Worm (Caenorhabditis elegans) whole organism, early embryonic: ENCODE measurements around the gene ugt-64.

Experiments
- B0310.2 ChIP-seq: sonication (generic microtip); optimal IDR thresholded peaks from 2 replicates; lab custom pipeline; 2016; ENCODE audit warnings: mild to moderate bottlenecking, missing genetic modification characterization, missing compliant biosample characterization
- F13C5.2 ChIP-seq: sonication (generic microtip); optimal IDR thresholded peaks from 2 replicates; lab custom pipeline; 2017; ENCODE audit warnings: mild to moderate bottlenecking, missing genetic modification characterization, inconsistent platforms, missing compliant biosample characterization
- aly-1 ChIP-seq: sonication (generic microtip); optimal IDR thresholded peaks from 2 replicates; lab custom pipeline; 2016; ENCODE audit warnings: missing genetic modification characterization, missing compliant biosample characterization
- ama-1 ChIP-seq: fragments of 150-350 bp; optimal IDR thresholded peaks from 2 replicates; lab custom pipeline; 2014
- ceh-13 ChIP-seq: fragments of 200-800 bp; sonication (Bioruptor generic); optimal IDR thresholded peaks from 2 replicates; lab custom pipeline; 2018; ENCODE audit warnings: mild to moderate bottlenecking, missing genetic modification characterization, missing compliant biosample characterization
- ceh-36 ChIP-seq: sonication (generic microtip); optimal IDR thresholded peaks from 2 replicates; lab custom pipeline; 2016; ENCODE audit warnings: missing genetic modification characterization, inconsistent platforms, missing compliant biosample characterization
- ets-7 ChIP-seq: sonication (generic microtip); optimal IDR thresholded peaks from 2 replicates; lab custom pipeline; 2016; ENCODE audit warnings: missing genotype, missing genetic modification characterization, missing compliant biosample characterization
- flt-1 ChIP-seq: fragments of 200-800 bp; sonication (Bioruptor generic); IDR thresholded peaks from 2 replicates; pipeline ENCODE4 v1.3.6; 2022; ENCODE audit warnings: missing genetic modification characterization, missing compliant biosample characterization
- hmbx-1 ChIP-seq: sonication (generic microtip); optimal IDR thresholded peaks from 2 replicates; lab custom pipeline; 2016; ENCODE audit warnings: mild to moderate bottlenecking, missing genetic modification characterization, missing compliant biosample characterization
- hmg-4 ChIP-seq: fragments of 200-800 bp; sonication (Bioruptor generic); optimal IDR thresholded peaks from 2 replicates; lab custom pipeline; 2018; ENCODE audit warnings: mild to moderate bottlenecking, missing genetic modification characterization, missing compliant biosample characterization
- hnd-1 ChIP-seq: sonication (generic microtip); optimal IDR thresholded peaks from 2 replicates; lab custom pipeline; 2016; ENCODE audit warnings: missing genetic modification characterization, missing compliant biosample characterization
- pes-1 ChIP-seq: fragments of 200-800 bp; sonication (Bioruptor generic); IDR thresholded peaks from 2 replicates; pipeline ENCODE4 v1.3.6; 2022; ENCODE audit warnings: missing genetic modification reagents, missing genetic modification characterization, missing compliant biosample characterization
- scrt-1 ChIP-seq: fragments of 200-800 bp; sonication (Bioruptor generic); IDR thresholded peaks from 2 replicates; pipeline ENCODE4 v1.3.6; 2022; ENCODE audit warnings: missing genetic modification characterization, missing compliant biosample characterization
- sea-1 ChIP-seq: fragments of 200-800 bp; sonication (Bioruptor generic); conservative IDR thresholded peaks from 2 replicates; pipeline ENCODE4 v1.3.6; 2022; ENCODE audit warnings: missing genetic modification characterization, missing compliant biosample characterization
- tbx-11 ChIP-seq: fragments of 200-800 bp; sonication (Bioruptor generic); IDR thresholded peaks from 2 replicates; pipeline ENCODE4 v1.3.6; 2022; ENCODE audit warnings: missing genetic modification characterization, missing compliant biosample characterization
- tbx-37 ChIP-seq: fragments of 200-800 bp; sonication (Bioruptor generic); conservative IDR thresholded peaks from 2 replicates; pipeline ENCODE4 v1.3.6; 2022; ENCODE audit warnings: missing genetic modification reagents, missing genetic modification characterization, missing compliant biosample characterization
- tra-4 ChIP-seq: sonication (generic microtip); optimal IDR thresholded peaks from 2 replicates; lab custom pipeline; 2017; ENCODE audit warnings: missing genetic modification characterization, missing compliant biosample characterization

The ugt-64 gene

ce11 chrV:3517889-3518288 is 11.7 kb upstream of the ugt-64 start, which contains the start of gene str-227:
TSS of gene str-227 (plus strand) at chrV:3518189.
- TF ChIP-seq flt-1, result no peak
- TF ChIP-seq pes-1 (GFP tag; lab: Robert Waterston, UW), result no peak
- no peak for TF ChIP-seq tra-4 (tag; lab: Kevin White, UChicago)
- TF ChIP-seq hmg-4 (GFP tag; lab: Kevin White, UChicago), result no peak
- no peak for TF ChIP-seq F13C5.2 (tag; lab: Kevin White, UChicago)
- TF ChIP-seq ceh-13 (GFP tag; lab: Kevin White, UChicago), result no peak
- TF ChIP-seq B0310.2 (tag; lab: Kevin White, UChicago), result no peak
- TF ChIP-seq tbx-11 (GFP tag; lab: Robert Waterston, UW), result no peak
- TF ChIP-seq sea-1 (GFP tag; lab: Robert Waterston, UW), result no peak
- TF ChIP-seq hmbx-1 (tag; lab: Kevin White, UChicago), result no peak
- no peak for TF ChIP-seq aly-1 (tag; lab: Kevin White, UChicago)
- TF ChIP-seq ama-1 (lab: Kevin White, UChicago), result no peak
- TF ChIP-seq scrt-1 (GFP tag; lab: Robert Waterston, UW), result no peak
- no peak for TF ChIP-seq tbx-37
- no peak for TF ChIP-seq hnd-1 (tag; lab: Kevin White, UChicago)
- no peak for TF ChIP-seq ceh-36 (tag; lab: Kevin White, UChicago)
- TF ChIP-seq ets-7, result no peak

- TF ChIP-seq ceh-36 (tag; lab: Kevin White, UChicago) (no peak), B0310.2 (tag; lab: Kevin White, UChicago) (no peak), pes-1 (GFP tag; lab: Robert Waterston, UW) (no peak), tra-4 (tag; lab: Kevin White, UChicago) (no peak), sea-1 (GFP tag; lab: Robert Waterston, UW) (no peak)
These were observed 6.2 kb upstream of the ugt-64 start, which contains the start of gene str-226 for ce11 chrV:3512381-3512780. TSS of gene str-226 (plus strand) at chrV:3512681.

ce11 chrV:3509878-3510277 is 3.7 kb upstream of the ugt-64 start, which contains the start of gene str-228:
TSS of gene str-228 (plus strand) at chrV:3510178.
- no peak for TF ChIP-seq flt-1
- no peak for TF ChIP-seq tra-4 (tag; lab: Kevin White, UChicago)
- no peak for TF ChIP-seq ets-7
- no peak for TF ChIP-seq sea-1 (GFP tag; lab: Robert Waterston, UW)
- no peak for TF ChIP-seq B0310.2 (tag; lab: Kevin White, UChicago)
- TF ChIP-seq hmg-4 (GFP tag; lab: Kevin White, UChicago), result no peak
- TF ChIP-seq pes-1 (GFP tag; lab: Robert Waterston, UW), result no peak

- TF ChIP-seq scrt-1 (GFP tag; lab: Robert Waterston, UW) (no peak), ama-1 (lab: Kevin White, UChicago) (no peak), tbx-37 (no peak), hmbx-1 (tag; lab: Kevin White, UChicago) (no peak), pes-1 (GFP tag; lab: Robert Waterston, UW) (no peak), ets-7 (no peak), aly-1 (tag; lab: Kevin White, UChicago) (no peak)
These were observed 1.5 kb upstream of the ugt-64 start, which contains the start of gene str-225 for ce11 chrV:3507691-3508090. TSS of gene str-225 (plus strand) at chrV:3507822.

- no peak for TF ChIP-seq scrt-1 (GFP tag; lab: Robert Waterston, UW)
- no peak for TF ChIP-seq hnd-1 (tag; lab: Kevin White, UChicago)
- no peak for TF ChIP-seq tra-4 (tag; lab: Kevin White, UChicago)
- no peak for TF ChIP-seq tbx-11 (GFP tag; lab: Robert Waterston, UW)
- TF ChIP-seq tbx-37, result no peak
- TF ChIP-seq flt-1, result no peak
- TF ChIP-seq ceh-36 (tag; lab: Kevin White, UChicago), result no peak
- TF ChIP-seq ets-7, result no peak
These were observed 407 bp downstream of the ugt-64 start for ce11 chrV:3505745-3506144.

- no peak for TF ChIP-seq ets-7
- TF ChIP-seq tra-4 (tag; lab: Kevin White, UChicago), result no peak
- TF ChIP-seq ama-1 (lab: Kevin White, UChicago), result no peak
- TF ChIP-seq hmg-4 (GFP tag; lab: Kevin White, UChicago), result no peak
- no peak for TF ChIP-seq hmbx-1 (tag; lab: Kevin White, UChicago)
- TF ChIP-seq B0310.2 (tag; lab: Kevin White, UChicago), result no peak
- no peak for TF ChIP-seq hnd-1 (tag; lab: Kevin White, UChicago)
These were observed 4.1 kb downstream of the ugt-64 start, which contains the start of the genes C07G3.8 and C07G3.10 for ce11 chrV:3502038-3502437. TSS of gene C07G3.8 (minus strand) at chrV:3502138. TSS of gene C07G3.10 (plus strand) at chrV:3502307.

- no peak for TF ChIP-seq tbx-11 (GFP tag; lab: Robert Waterston, UW)
- no peak for TF ChIP-seq B0310.2 (tag; lab: Kevin White, UChicago)
- no peak for TF ChIP-seq tra-4 (tag; lab: Kevin White, UChicago)
- no peak for TF ChIP-seq hmbx-1 (tag; lab: Kevin White, UChicago)
- no peak for TF ChIP-seq ceh-13 (GFP tag; lab: Kevin White, UChicago)
- no peak for TF ChIP-seq ama-1 (lab: Kevin White, UChicago)
- TF ChIP-seq tbx-37, result no peak
- no peak for TF ChIP-seq sea-1 (GFP tag; lab: Robert Waterston, UW)
- TF ChIP-seq hmg-4 (GFP tag; lab: Kevin White, UChicago), result no peak
- no peak for TF ChIP-seq ets-7
- no peak for TF ChIP-seq hnd-1 (tag; lab: Kevin White, UChicago)
- no peak for TF ChIP-seq ceh-36 (tag; lab: Kevin White, UChicago)
- TF ChIP-seq F13C5.2 (tag; lab: Kevin White, UChicago), result no peak
- TF ChIP-seq flt-1, result no peak
- no peak for TF ChIP-seq pes-1 (GFP tag; lab: Robert Waterston, UW)
- no peak for TF ChIP-seq aly-1 (tag; lab: Kevin White, UChicago)
These were observed 9.3 kb downstream of the ugt-64 start, which contains the start of gene C07G3.15 for ce11 chrV:3496880-3497279. TSS of gene C07G3.15 (minus strand) at chrV:3496980.

- no peak for TF ChIP-seq hmg-4 (GFP tag; lab: Kevin White, UChicago)
- TF ChIP-seq aly-1 (tag; lab: Kevin White, UChicago), result no peak
- no peak for TF ChIP-seq tbx-37
- TF ChIP-seq F13C5.2 (tag; lab: Kevin White, UChicago), result no peak
- no peak for TF ChIP-seq B0310.2 (tag; lab: Kevin White, UChicago)
- TF ChIP-seq tbx-11 (GFP tag; lab: Robert Waterston, UW), result no peak
- no peak for TF ChIP-seq ceh-36 (tag; lab: Kevin White, UChicago)
- TF ChIP-seq flt-1, result no peak
- no peak for TF ChIP-seq hmbx-1 (tag; lab: Kevin White, UChicago)
- no peak for TF ChIP-seq sea-1 (GFP tag; lab: Robert Waterston, UW)
- no peak for TF ChIP-seq ets-7
- TF ChIP-seq tra-4 (tag; lab: Kevin White, UChicago), result no peak
- no peak for TF ChIP-seq ceh-13 (GFP tag; lab: Kevin White, UChicago)
- TF ChIP-seq scrt-1 (GFP tag; lab: Robert Waterston, UW), result no peak
- no peak for TF ChIP-seq ama-1 (lab: Kevin White, UChicago)
- TF ChIP-seq hnd-1 (tag; lab: Kevin White, UChicago), result no peak
- TF ChIP-seq pes-1 (GFP tag; lab: Robert Waterston, UW), result no peak
These were observed 15.7 kb downstream of the ugt-64 start, which contains the start of gene srbc-36 for ce11 chrV:3490435-3490834. TSS of gene srbc-36 (minus strand) at chrV:3490535.
